ENCODE assay signal across 2 fruit fly cellular contexts in genomic region chr2L:5961169-5961918, dm6.
TF ChIP-seq lines count a peak whose summit lies in the region.

No protein-coding gene starts in this region.

- no peak for TF ChIP-seq CTCF in whole organism, embryonic (GFP tag; optimal IDR thresholded peaks at IDR 0.05; lab: Kevin White, UChicago)

TF ChIP-seq in whole organism, adult, 20 proteins besides CTCF, POLR2A, EP300 and RAD21:
- TF ChIP-seq toe (GFP tag; optimal IDR thresholded peaks at IDR 0.05; lab: Kevin White, UChicago): no peak
- peak; percentile 93 for TF ChIP-seq tj (GFP tag; optimal IDR thresholded peaks at IDR 0.05; lab: Kevin White, UChicago)
- no peak for TF ChIP-seq CG14711 (tag; optimal IDR thresholded peaks at IDR 0.05; lab: Kevin White, UChicago)
- no peak for TF ChIP-seq Mnt (GFP tag; optimal IDR thresholded peaks at IDR 0.05; lab: Kevin White, UChicago)
- no peak for TF ChIP-seq kay (GFP tag; lab: Kevin White, UChicago; ENCODE audit: borderline replicate concordance)
- TF ChIP-seq Clk (GFP tag; optimal IDR thresholded peaks at IDR 0.05; lab: Kevin White, UChicago): no peak
- no peak for TF ChIP-seq CG7045 (GFP tag; optimal IDR thresholded peaks at IDR 0.05; lab: Kevin White, UChicago)
- TF ChIP-seq CG1620 (GFP tag; optimal IDR thresholded peaks at IDR 0.05; lab: Kevin White, UChicago): no peak
- TF ChIP-seq CG11617 (GFP tag; optimal IDR thresholded peaks at IDR 0.05; lab: Kevin White, UChicago): no peak
- TF ChIP-seq bab1 (GFP tag; optimal IDR thresholded peaks at IDR 0.05; lab: Kevin White, UChicago): no peak
- no peak for TF ChIP-seq CG7101 (tag; optimal IDR thresholded peaks at IDR 0.05; lab: Kevin White, UChicago)
- TF ChIP-seq cnc (optimal IDR thresholded peaks at IDR 0.05; lab: Kevin White, UChicago): no peak
- TF ChIP-seq Crg-1 (GFP tag; optimal IDR thresholded peaks at IDR 0.05; lab: Kevin White, UChicago): peak; percentile 0
- no peak for TF ChIP-seq CG33017 (tag; optimal IDR thresholded peaks at IDR 0.05; lab: Kevin White, UChicago)

TF ChIP-seq in whole organism, embryonic, 481 proteins besides CTCF, POLR2A, EP300 and RAD21 (continues in another document):
- TF ChIP-seq peb (GFP tag; IDR thresholded peaks at IDR 0.05; lab: Robert Waterston, UW) (no peak), seq (GFP tag; IDR thresholded peaks at IDR 0.05; lab: Robert Waterston, UW) (no peak), CG10979 (tag; optimal IDR thresholded peaks at IDR 0.05; lab: Kevin White, UChicago) (no peak), grau (tag; optimal IDR thresholded peaks at IDR 0.05; lab: Kevin White, UChicago) (no peak), NK7.1 (GFP tag; optimal IDR thresholded peaks at IDR 0.05; lab: Kevin White, UChicago) (no peak), z (GFP tag; IDR thresholded peaks at IDR 0.05; lab: Robert Waterston, UW) (0 out of 3 replicates have a peak, but pooled peaks have one; percentile 7), pfk (GFP tag; optimal IDR thresholded peaks at IDR 0.05; lab: Kevin White, UChicago) (no peak), Hand (GFP tag; optimal IDR thresholded peaks at IDR 0.05; lab: Kevin White, UChicago) (no peak), sisA (GFP tag; IDR thresholded peaks at IDR 0.05; lab: Robert Waterston, UW) (0 out of 2 replicates have a peak, but pooled peaks have one; percentile 7), bowl (GFP tag; IDR thresholded peaks at IDR 0.05; lab: Robert Waterston, UW) (no peak), MTF-1 (GFP tag; optimal IDR thresholded peaks at IDR 0.05; lab: Kevin White, UChicago; ENCODE audit: borderline replicate concordance) (no peak), CoRest (tag; optimal IDR thresholded peaks at IDR 0.05; lab: Kevin White, UChicago) (no peak), CG4360 (GFP tag; IDR thresholded peaks at IDR 0.05; lab: Robert Waterston, UW) (0 out of 2 replicates have a peak, but pooled peaks have one; percentile 13), Sox100B (GFP tag; optimal IDR thresholded peaks at IDR 0.05; lab: Kevin White, UChicago) (no peak), dmrt99B (tag; optimal IDR thresholded peaks at IDR 0.05; lab: Kevin White, UChicago) (no peak), disco-r (GFP tag; optimal IDR thresholded peaks at IDR 0.05; lab: Kevin White, UChicago) (no peak), CG16863 (GFP tag; optimal IDR thresholded peaks at IDR 0.05; lab: Kevin White, UChicago) (no peak), sima (GFP tag; optimal IDR thresholded peaks at IDR 0.05; lab: Kevin White, UChicago) (no peak), CG15073 (GFP tag; optimal IDR thresholded peaks at IDR 0.05; lab: Kevin White, UChicago) (no peak), Usf (GFP tag; optimal IDR thresholded peaks at IDR 0.05; lab: Kevin White, UChicago) (no peak), zen2 (GFP tag; IDR thresholded peaks at IDR 0.05; lab: Robert Waterston, UW; ENCODE audit: partially characterized antibody) (0 out of 3 replicates have a peak, but pooled peaks have one; percentile 16), Xrp1 (GFP tag; IDR thresholded peaks at IDR 0.05; lab: Robert Waterston, UW) (no peak), esg (GFP tag; conservative IDR thresholded peaks at IDR 0.05; lab: Robert Waterston, UW) (no peak), bcd (GFP tag; optimal IDR thresholded peaks at IDR 0.05; lab: Kevin White, UChicago) (no peak), Elba2 (GFP tag; optimal IDR thresholded peaks at IDR 0.05; lab: Kevin White, UChicago) (no peak), Hey (tag; optimal IDR thresholded peaks at IDR 0.05; lab: Kevin White, UChicago) (no peak), chn (GFP tag; optimal IDR thresholded peaks at IDR 0.05; lab: Kevin White, UChicago) (no peak), CG17612 (GFP tag; IDR thresholded peaks at IDR 0.05; lab: Robert Waterston, UW) (no peak), danr (GFP tag; IDR thresholded peaks at IDR 0.05; lab: Robert Waterston, UW) (no peak), GATAe (GFP tag; conservative IDR thresholded peaks at IDR 0.05; lab: Robert Waterston, UW) (no peak), cad (GFP tag; optimal IDR thresholded peaks at IDR 0.05; lab: Kevin White, UChicago) (no peak), CG1024 (GFP tag; IDR thresholded peaks at IDR 0.05; lab: Robert Waterston, UW) (no peak), nom (GFP tag; optimal IDR thresholded peaks at IDR 0.05; lab: Kevin White, UChicago) (no peak), CG14441 (GFP tag; IDR thresholded peaks at IDR 0.05; lab: Robert Waterston, UW) (no peak), H15 (GFP tag; IDR thresholded peaks at IDR 0.05; lab: Robert Waterston, UW) (no peak), CG15011 (GFP tag; optimal IDR thresholded peaks at IDR 0.05; lab: Kevin White, UChicago) (no peak), chif (GFP tag; optimal IDR thresholded peaks at IDR 0.05; lab: Kevin White, UChicago) (no peak), her (GFP tag; optimal IDR thresholded peaks at IDR 0.05; lab: Kevin White, UChicago) (no peak), vvl (GFP tag; IDR thresholded peaks at IDR 0.05; lab: Robert Waterston, UW) (no peak), Ets97D (GFP tag; optimal IDR thresholded peaks at IDR 0.05; lab: Kevin White, UChicago) (no peak), BtbVII (GFP tag; optimal IDR thresholded peaks at IDR 0.05; lab: Kevin White, UChicago) (no peak), Dip3 (GFP tag; optimal IDR thresholded peaks at IDR 0.05; lab: Kevin White, UChicago) (no peak), Chrac-16 (GFP tag; optimal IDR thresholded peaks at IDR 0.05; lab: Kevin White, UChicago) (no peak), E2f2 (GFP tag; IDR thresholded peaks at IDR 0.05; lab: Robert Waterston, UW) (no peak), sug (tag; optimal IDR thresholded peaks at IDR 0.05; lab: Kevin White, UChicago) (no peak), pho (GFP tag; optimal IDR thresholded peaks at IDR 0.05; lab: Kevin White, UChicago) (no peak), Med (GFP tag; lab: Kevin White, UChicago) (peak; percentile 13), ro (GFP tag; IDR thresholded peaks at IDR 0.05; lab: Robert Waterston, UW) (no peak), NfI (GFP tag; optimal IDR thresholded peaks at IDR 0.05; lab: Kevin White, UChicago) (no peak), fu2 (GFP tag; optimal IDR thresholded peaks at IDR 0.05; lab: Kevin White, UChicago) (no peak), Xbp1 (GFP tag; optimal IDR thresholded peaks at IDR 0.05; lab: Kevin White, UChicago) (no peak), CG7839 (tag; optimal IDR thresholded peaks at IDR 0.05; lab: Kevin White, UChicago) (no peak), crol (GFP tag; IDR thresholded peaks at IDR 0.05; lab: Robert Waterston, UW) (peak; percentile 39; the same call in 1 of the 2 replicates), Side (GFP tag; optimal IDR thresholded peaks at IDR 0.05; lab: Kevin White, UChicago) (no peak), dimm (GFP tag; IDR thresholded peaks at IDR 0.05; lab: Robert Waterston, UW) (no peak), CG3838 (GFP tag; optimal IDR thresholded peaks at IDR 0.05; lab: Kevin White, UChicago) (no peak), BEAF-32 (GFP tag; optimal IDR thresholded peaks at IDR 0.05; lab: Kevin White, UChicago) (no peak), Meics (GFP tag; optimal IDR thresholded peaks at IDR 0.05; lab: Kevin White, UChicago) (no peak), HmgZ (tag; optimal IDR thresholded peaks at IDR 0.05; lab: Kevin White, UChicago) (no peak), wor (GFP tag; IDR thresholded peaks at IDR 0.05; lab: Robert Waterston, UW) (no peak), CG10462 (GFP tag; optimal IDR thresholded peaks at IDR 0.05; lab: Kevin White, UChicago) (no peak), lmd (GFP tag; IDR thresholded peaks at IDR 0.05; lab: Robert Waterston, UW) (no peak), CG1647 (GFP tag; optimal IDR thresholded peaks at IDR 0.05; lab: Kevin White, UChicago) (no peak), so (GFP tag; IDR thresholded peaks at IDR 0.05; lab: Robert Waterston, UW) (peak; percentile 56; the same call in 1 of the 3 replicates), twi (tag; optimal IDR thresholded peaks at IDR 0.05; lab: Kevin White, UChicago) (peak; percentile 72), CG17802 (tag; optimal IDR thresholded peaks at IDR 0.05; lab: Kevin White, UChicago) (no peak), CG12236 (GFP tag; optimal IDR thresholded peaks at IDR 0.05; lab: Kevin White, UChicago) (no peak), ap (GFP tag; IDR thresholded peaks at IDR 0.05; lab: Robert Waterston, UW) (peak; percentile 3; the same call in 1 of the 2 replicates), HmgD (GFP tag; optimal IDR thresholded peaks at IDR 0.05; lab: Kevin White, UChicago) (no peak), ERR (GFP tag; optimal IDR thresholded peaks at IDR 0.05; lab: Kevin White, UChicago) (no peak), fru (optimal IDR thresholded peaks at IDR 0.05; lab: Kevin White, UChicago) (no peak), CG34224 (GFP tag; IDR thresholded peaks at IDR 0.05; lab: Robert Waterston, UW; ENCODE audit: partially characterized antibody) (no peak), CG34376 (GFP tag; optimal IDR thresholded peaks at IDR 0.05; lab: Kevin White, UChicago) (no peak), Taf1 (GFP tag; IDR thresholded peaks at IDR 0.05; lab: Robert Waterston, UW) (no peak), CG11504 (tag; optimal IDR thresholded peaks at IDR 0.05; lab: Kevin White, UChicago) (no peak), Blimp-1 (GFP tag; optimal IDR thresholded peaks at IDR 0.05; lab: Kevin White, UChicago) (peak; percentile 87), prd (optimal IDR thresholded peaks at IDR 0.05; lab: Kevin White, UChicago) (no peak), prd (GFP tag; IDR thresholded peaks at IDR 0.05; lab: Robert Waterston, UW) (0 out of 3 replicates have a peak, but pooled peaks have one; percentile 9), gro (GFP tag; optimal IDR thresholded peaks at IDR 0.05; lab: Kevin White, UChicago) (no peak), CG12769 (tag; optimal IDR thresholded peaks at IDR 0.05; lab: Kevin White, UChicago) (no peak), CG9437 (GFP tag; optimal IDR thresholded peaks at IDR 0.05; lab: Kevin White, UChicago) (no peak), odd (GFP tag; optimal IDR thresholded peaks at IDR 0.05; lab: Kevin White, UChicago) (no peak), CG4820 (GFP tag; optimal IDR thresholded peaks at IDR 0.05; lab: Kevin White, UChicago) (no peak)
